Worm (Caenorhabditis elegans): Measurements from ENCODE around the gene vhl-1.

Gene vhl-1

ce11 chrX:11351288-11351687, 44.1 kb downstream of the vhl-1 start:
- no peak for TF ChIP-seq mxl-2 (GFP tag; conservative IDR thresholded peaks at IDR 0.05)
- peak; percentile 59 for TF ChIP-seq hlh-11 (tag; optimal IDR thresholded peaks at IDR 0.05)
- TF ChIP-seq daf-19 (GFP tag; conservative IDR thresholded peaks at IDR 0.05), result no peak
- no peak for TF ChIP-seq T26A8.4 (GFP tag; IDR thresholded peaks at IDR 0.05)
- no peak for TF ChIP-seq nhr-42 (GFP tag; IDR thresholded peaks at IDR 0.05)
- no peak for TF ChIP-seq lir-3 (tag; optimal IDR thresholded peaks at IDR 0.05)
- no peak for TF ChIP-seq lin-13 (GFP tag; optimal IDR thresholded peaks at IDR 0.05)
- peak; percentile 55; the same call in 1 of the 2 replicates for TF ChIP-seq dmd-6 (GFP tag; IDR thresholded peaks at IDR 0.05)
- TF ChIP-seq spr-1 (tag; optimal IDR thresholded peaks at IDR 0.05), result no peak
- no peak for TF ChIP-seq ama-1 (optimal IDR thresholded peaks at IDR 0.05)
- TF ChIP-seq php-3 (GFP tag; IDR thresholded peaks at IDR 0.05), result no peak
- no peak for TF ChIP-seq nhr-41 (GFP tag; IDR thresholded peaks at IDR 0.05)
- TF ChIP-seq Y48G9A.11 (GFP tag; IDR thresholded peaks at IDR 0.05), result no peak
- peak; percentile 97 for TF ChIP-seq nhr-28 (tag; optimal IDR thresholded peaks at IDR 0.05)
- TF ChIP-seq nhr-25 (tag; optimal IDR thresholded peaks at IDR 0.05; ENCODE audit: borderline replicate concordance, insufficient read depth), result no peak
- TF ChIP-seq sdz-12 (GFP tag; optimal IDR thresholded peaks at IDR 0.05), result no peak
- no peak for TF ChIP-seq daf-16 (GFP tag; optimal IDR thresholded peaks at IDR 0.05)
- peak; percentile 16 for TF ChIP-seq daf-16 (tag; optimal IDR thresholded peaks at IDR 0.05)
- no peak for TF ChIP-seq duxl-1 (tag; optimal IDR thresholded peaks at IDR 0.05; ENCODE audit: poor library complexity)
- no peak for TF ChIP-seq dve-1 (tag; optimal IDR thresholded peaks at IDR 0.05; ENCODE audit: insufficient read depth)
- TF ChIP-seq mes-2 (tag; optimal IDR thresholded peaks at IDR 0.05; ENCODE audit: poor library complexity, severe bottlenecking), result no peak
- no peak for TF ChIP-seq nhr-48 (tag; optimal IDR thresholded peaks at IDR 0.05)
- no peak for TF ChIP-seq lin-38 (GFP tag; IDR thresholded peaks at IDR 0.05)
- no peak for TF ChIP-seq Y105C5A.15 (GFP tag; IDR thresholded peaks at IDR 0.05)
- TF ChIP-seq nhr-77 (tag; optimal IDR thresholded peaks at IDR 0.05), result peak; percentile 26
- peak; percentile 54 for TF ChIP-seq pqm-1 (tag; optimal IDR thresholded peaks at IDR 0.05)
- TF ChIP-seq ceh-82 (tag; optimal IDR thresholded peaks at IDR 0.05), result no peak

ce11 chrX:11351856-11352255, 44.7 kb downstream of the vhl-1 start, which contains the start of gene pgp-3:
Gene pgp-3, plus strand, starts transcription at chrX:11352156.
- TF ChIP-seq nhr-102 (tag; optimal IDR thresholded peaks at IDR 0.05) (no peak), dmd-9 (GFP tag; IDR thresholded peaks at IDR 0.05) (no peak), gei-8 (GFP tag; optimal IDR thresholded peaks at IDR 0.05) (no peak), daf-8 (GFP tag; IDR thresholded peaks at IDR 0.05) (no peak), lin-38 (GFP tag; IDR thresholded peaks at IDR 0.05) (no peak), hif-1 (tag; optimal IDR thresholded peaks at IDR 0.05) (no peak), fos-1 (tag; optimal IDR thresholded peaks at IDR 0.05) (no peak), nhr-6 (tag; optimal IDR thresholded peaks at IDR 0.05) (no peak), nhr-10 (tag; optimal IDR thresholded peaks at IDR 0.05) (no peak)

- no peak for TF ChIP-seq spr-3 (GFP tag; optimal IDR thresholded peaks at IDR 0.05)
- TF ChIP-seq pqm-1 (tag; optimal IDR thresholded peaks at IDR 0.05), result no peak
- no peak for TF ChIP-seq daf-16 (GFP tag; optimal IDR thresholded peaks at IDR 0.05)
- no peak for TF ChIP-seq daf-16 (tag; optimal IDR thresholded peaks at IDR 0.05)
- no peak for TF ChIP-seq vab-7 (GFP tag; IDR thresholded peaks at IDR 0.05)
- peak in 1 of 2 experiments; percentile 94 for TF ChIP-seq unc-62 (GFP tag; optimal IDR thresholded peaks at IDR 0.05 in 1 of 2)
- no peak for TF ChIP-seq unc-62 (tag; optimal IDR thresholded peaks at IDR 0.05)
- no peak for TF ChIP-seq lin-1 (GFP tag; IDR thresholded peaks at IDR 0.05)
- TF ChIP-seq aha-1 (tag), result no peak
- no peak for TF ChIP-seq Y105C5A.15 (GFP tag; IDR thresholded peaks at IDR 0.05)
Observed at ce11 chrX:11355856-11356255, 48.7 kb downstream of the vhl-1 start.

Measured in whole organism, L4 larva.